Worm (Caenorhabditis elegans): ENCODE data around the gene tbck-1.

DNA sequence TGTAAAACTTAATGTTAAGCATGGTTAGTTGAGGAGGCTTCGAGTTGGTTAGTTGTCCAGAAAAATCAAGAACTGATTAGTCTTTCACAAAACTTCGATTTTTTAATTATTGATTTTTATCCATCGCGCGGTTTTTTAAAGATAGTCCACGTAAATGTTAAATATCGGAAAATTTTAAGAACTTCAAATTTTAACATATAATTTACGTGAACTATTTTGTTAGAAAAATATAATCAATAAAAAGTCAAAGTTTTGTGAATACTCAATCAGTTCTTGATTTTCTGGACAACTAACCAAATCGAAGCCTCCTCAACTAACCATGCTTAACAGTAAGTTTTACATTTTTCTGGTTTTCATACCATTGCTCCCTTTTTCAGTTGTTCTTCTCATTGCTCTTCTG lies 6.4 kb downstream of the tbck-1 start, which contains the start of the genes C33F10.11 and C33F10.1:
- TF ChIP-seq scrt-1 (GFP tag; IDR thresholded peaks at IDR 0.05) (no peak), F13C5.2 (tag; optimal IDR thresholded peaks at IDR 0.05) (no peak), hmg-4 (GFP tag; optimal IDR thresholded peaks at IDR 0.05) (no peak)

Measured in whole organism, early embryonic.